Fruit fly (Drosophila melanogaster) whole organism, prepupa: ENCODE results near the gene CG14629.

Experiments
- CG10669 ChIP-seq: fragments of 200-800 bp; sonication (Bioruptor generic); optimal IDR thresholded peaks from 3 replicates; lab custom pipeline; 2018; ENCODE audit warnings: missing biosample characterization, mild to moderate bottlenecking, missing genetic modification characterization, moderate library complexity
- CG4318 ChIP-seq: fragments of 200-800 bp; sonication (Bioruptor generic); optimal IDR thresholded peaks from 3 replicates; lab custom pipeline; 2017; ENCODE audit warnings: missing biosample characterization, mild to moderate bottlenecking, missing genetic modification characterization
- CG8319 ChIP-seq: fragments of 200-800 bp; sonication (Bioruptor generic); optimal IDR thresholded peaks from 3 replicates; lab custom pipeline; 2016; ENCODE audit warnings: missing biosample characterization, missing genetic modification characterization
- Gug ChIP-seq: fragments of 200-800 bp; sonication (Bioruptor generic); IDR thresholded peaks from 2 replicates; pipeline ENCODE4 v1.3.6; 2022; ENCODE audit warnings: missing biosample characterization, missing genetic modification characterization
- Hr39 ChIP-seq: fragments of 200-800 bp; sonication (Bioruptor generic); optimal IDR thresholded peaks from 2 replicates; lab custom pipeline; 2016; ENCODE audit warnings: missing biosample characterization, missing genetic modification characterization
- Lpt ChIP-seq: fragments of 200-800 bp; sonication (Bioruptor generic); optimal IDR thresholded peaks from 3 replicates; lab custom pipeline; 2016; ENCODE audit warnings: missing biosample characterization, missing genetic modification characterization
- Sox15 ChIP-seq: fragments of 200-800 bp; sonication (Bioruptor generic); optimal IDR thresholded peaks from 3 replicates; lab custom pipeline; 2016; ENCODE audit warnings: missing biosample characterization, missing genetic modification characterization
- cyc ChIP-seq: fragments of 200-800 bp; sonication (Bioruptor generic); optimal IDR thresholded peaks from 3 replicates; lab custom pipeline; 2016; ENCODE audit warnings: missing biosample characterization, missing genetic modification characterization
- dac ChIP-seq: fragments of 200-800 bp; sonication (Bioruptor generic); optimal IDR thresholded peaks from 2 replicates; lab custom pipeline; 2017; ENCODE audit warnings: missing biosample characterization, mild to moderate bottlenecking, missing genetic modification characterization
- dsx ChIP-seq: fragments of 200-800 bp; optimal IDR thresholded peaks from 3 replicates; lab custom pipeline; 2019; ENCODE audit warnings: missing biosample characterization, mild to moderate bottlenecking, missing genetic modification characterization, moderate library complexity; ENCODE audit not compliant: poor library complexity, severe bottlenecking
- spab ChIP-seq: fragments of 200-800 bp; sonication (Bioruptor generic); optimal IDR thresholded peaks from 2 replicates; lab custom pipeline; 2017; ENCODE audit warnings: missing biosample characterization, mild to moderate bottlenecking, missing genetic modification characterization, missing genetic modification reagents
- topi ChIP-seq: fragments of 200-800 bp; sonication (Bioruptor generic); optimal IDR thresholded peaks from 3 replicates; lab custom pipeline; 2016; ENCODE audit warnings: missing biosample characterization, missing genetic modification characterization

DNA sequence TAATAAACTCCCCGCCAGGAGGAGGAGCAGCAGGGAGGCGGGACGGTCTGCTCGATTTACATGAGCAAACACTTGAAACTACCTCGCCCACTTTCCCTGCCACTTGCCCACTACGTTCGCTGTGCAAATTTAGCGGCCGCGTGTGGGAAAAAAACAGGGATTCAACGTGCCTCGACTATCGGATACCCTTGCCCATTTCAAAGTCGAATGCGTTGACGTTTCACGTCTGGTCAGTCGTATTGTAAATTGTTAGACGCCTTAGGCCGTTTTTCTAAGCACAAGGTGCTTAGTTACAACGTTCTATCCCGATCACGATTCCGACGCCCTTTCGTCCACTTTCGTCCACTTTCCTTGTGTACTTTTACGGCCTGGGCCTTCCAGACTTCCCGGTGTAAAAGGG, 3.6 kb upstream of the CG14629 start:
- TF ChIP-seq Sox15 (GFP tag; lab: Kevin White, UChicago) = no peak
- no peak for TF ChIP-seq Lpt
- TF ChIP-seq CG10669 (GFP tag; lab: Kevin White, UChicago) = no peak
- no peak for TF ChIP-seq CG8319
- no peak for TF ChIP-seq CG4318 (GFP tag; lab: Kevin White, UChicago)
- TF ChIP-seq dsx (GFP tag; lab: Kevin White, UChicago) = no peak
- TF ChIP-seq topi (GFP tag; lab: Kevin White, UChicago) = no peak
- no peak for TF ChIP-seq spab
- no peak for TF ChIP-seq Gug (GFP tag; lab: Robert Waterston, UW)
- TF ChIP-seq cyc (GFP tag; lab: Kevin White, UChicago) = no peak
- no peak for TF ChIP-seq Hr39 (GFP tag; lab: Kevin White, UChicago)
- TF ChIP-seq dac (GFP tag; lab: Kevin White, UChicago) = no peak
